Worm (Caenorhabditis elegans): ENCODE results near the gene R03E9.2.

R03E9.2 gene

ce11 chrX:6688953-6689562 is 44.0 kb downstream of the R03E9.2 start:
- no peak for TF ChIP-seq ztf-29 (GFP tag; IDR thresholded peaks at IDR 0.05)
- peak; percentile 48 for TF ChIP-seq cog-1 (tag; optimal IDR thresholded peaks at IDR 0.05)

ce11 chrX:6687756-6688155 is 45.3 kb downstream of the R03E9.2 start:
- TF ChIP-seq ztf-23 (GFP tag; IDR thresholded peaks at IDR 0.05) = no peak
- TF ChIP-seq ztf-29 (GFP tag; IDR thresholded peaks at IDR 0.05) = no peak
- TF ChIP-seq med-1 (GFP tag; optimal IDR thresholded peaks at IDR 0.05; ENCODE audit: insufficient read depth) = no peak
- no peak for TF ChIP-seq tab-1 (GFP tag; IDR thresholded peaks at IDR 0.05)
- TF ChIP-seq flt-1 (GFP tag; IDR thresholded peaks at IDR 0.05) = no peak
- TF ChIP-seq cog-1 (tag; optimal IDR thresholded peaks at IDR 0.05) = no peak
- TF ChIP-seq ref-1 (GFP tag; conservative IDR thresholded peaks at IDR 0.05) = no peak
- TF ChIP-seq T22C8.4 (GFP tag; IDR thresholded peaks at IDR 0.05) = no peak
- no peak for TF ChIP-seq klf-2 (GFP tag; conservative IDR thresholded peaks at IDR 0.05)

- no peak for TF ChIP-seq ztf-23 (GFP tag; IDR thresholded peaks at IDR 0.05)
- no peak for TF ChIP-seq cog-1 (tag; optimal IDR thresholded peaks at IDR 0.05)
- TF ChIP-seq klf-2 (GFP tag; conservative IDR thresholded peaks at IDR 0.05) = no peak
- TF ChIP-seq tab-1 (GFP tag; IDR thresholded peaks at IDR 0.05) = no peak
- TF ChIP-seq T22C8.4 (GFP tag; IDR thresholded peaks at IDR 0.05) = no peak
- TF ChIP-seq ztf-29 (GFP tag; IDR thresholded peaks at IDR 0.05) = no peak
- TF ChIP-seq flt-1 (GFP tag; IDR thresholded peaks at IDR 0.05) = no peak
These were observed 45.8 kb downstream of the R03E9.2 start for ce11 chrX:6687345-6687744.

ce11 chrX:6682683-6683082 is 50.4 kb downstream of the R03E9.2 start, which contains the start of gene F38B6.8:
TSS of gene F38B6.8 (minus strand) at chrX:6682783.
- no peak for TF ChIP-seq ref-1 (GFP tag; conservative IDR thresholded peaks at IDR 0.05)
- no peak for TF ChIP-seq tab-1 (GFP tag; IDR thresholded peaks at IDR 0.05)
- no peak for TF ChIP-seq ztf-29 (GFP tag; IDR thresholded peaks at IDR 0.05)
- TF ChIP-seq med-1 (GFP tag; optimal IDR thresholded peaks at IDR 0.05; ENCODE audit: insufficient read depth) = no peak
- TF ChIP-seq cog-1 (tag; optimal IDR thresholded peaks at IDR 0.05) = no peak
- TF ChIP-seq klf-2 (GFP tag; conservative IDR thresholded peaks at IDR 0.05) = no peak
- TF ChIP-seq ztf-23 (GFP tag; IDR thresholded peaks at IDR 0.05) = no peak
- TF ChIP-seq T22C8.4 (GFP tag; IDR thresholded peaks at IDR 0.05) = no peak
- TF ChIP-seq flt-1 (GFP tag; IDR thresholded peaks at IDR 0.05) = no peak
